Worm (Caenorhabditis elegans) whole organism, young adult: ENCODE results near the gene wht-5.

ENCODE experiments used
- F10E7.11 ChIP-seq: sonication (generic microtip); optimal IDR thresholded peaks from 2 replicates; lab custom pipeline; 2017; ENCODE audit warnings: mild to moderate bottlenecking, missing genetic modification characterization, moderate library complexity, missing compliant biosample characterization
- F22D6.2 ChIP-seq: sonication (generic microtip); optimal IDR thresholded peaks from 2 replicates; lab custom pipeline; 2016; ENCODE audit warnings: mild to moderate bottlenecking, missing genetic modification characterization, missing compliant biosample characterization
- F33H1.4 ChIP-seq: fragments of 200-800 bp; sonication (Bioruptor generic); IDR thresholded peaks from 2 replicates; pipeline ENCODE4 v1.3.6; 2022; ENCODE audit warnings: missing genetic modification reagents, missing genetic modification characterization, missing compliant biosample characterization
- F39B2.1 ChIP-seq: fragments of 200-800 bp; sonication (Bioruptor generic); IDR thresholded peaks from 2 replicates; pipeline ENCODE4 v1.3.6; 2022; ENCODE audit warnings: missing genetic modification reagents, missing genetic modification characterization, missing compliant biosample characterization
- F55B11.4 ChIP-seq: sonication (generic microtip); optimal IDR thresholded peaks from 2 replicates; lab custom pipeline; 2016; ENCODE audit warnings: missing compliant biosample characterization, missing genetic modification characterization, borderline replicate concordance; ENCODE audit not compliant: insufficient read depth
- F57A8.1 ChIP-seq: fragments of 200-800 bp; sonication (Bioruptor generic); optimal IDR thresholded peaks from 2 replicates; lab custom pipeline; 2018; ENCODE audit warnings: mild to moderate bottlenecking, missing genetic modification characterization, moderate library complexity, missing compliant biosample characterization
- T26A5.8 ChIP-seq: sonication (generic microtip); optimal IDR thresholded peaks from 2 replicates; lab custom pipeline; 2016; ENCODE audit warnings: missing genetic modification characterization, missing compliant biosample characterization
- Y67H2A.10 ChIP-seq: fragments of 200-800 bp; sonication (Bioruptor generic); conservative IDR thresholded peaks from 2 replicates; pipeline ENCODE4 v1.3.6; 2022; ENCODE audit warnings: missing genetic modification reagents, missing genetic modification characterization, missing compliant biosample characterization
- ZK185.1 ChIP-seq: sonication (generic microtip); optimal IDR thresholded peaks from 2 replicates; lab custom pipeline; 2016; ENCODE audit warnings: mild to moderate bottlenecking, missing genetic modification characterization, missing compliant biosample characterization; ENCODE audit not compliant: poor library complexity, severe bottlenecking
- attf-3 ChIP-seq: fragments of 200-800 bp; sonication (Bioruptor generic); conservative IDR thresholded peaks from 2 replicates; pipeline ENCODE4 v1.3.6; 2022; ENCODE audit warnings: missing genetic modification reagents, missing genetic modification characterization, missing compliant biosample characterization
- bed-2 ChIP-seq: fragments of 200-800 bp; sonication (Bioruptor generic); IDR thresholded peaks from 2 replicates; pipeline ENCODE4 v1.3.6; 2022; ENCODE audit warnings: missing genetic modification reagents, missing genetic modification characterization, missing compliant biosample characterization
- ceh-100 ChIP-seq: fragments of 200-800 bp; sonication (Bioruptor generic); IDR thresholded peaks from 2 replicates; pipeline ENCODE4 v1.3.6; 2022; ENCODE audit warnings: missing genetic modification reagents, missing genetic modification characterization, missing compliant biosample characterization
- ceh-91 ChIP-seq: fragments of 200-800 bp; sonication (Bioruptor generic); IDR thresholded peaks from 2 replicates; pipeline ENCODE4 v1.3.6; 2022; ENCODE audit warnings: missing genetic modification reagents, missing genetic modification characterization, missing compliant biosample characterization
- chd-7 ChIP-seq: sonication (generic microtip); optimal IDR thresholded peaks from 2 replicates; lab custom pipeline; 2016; ENCODE audit warnings: mild to moderate bottlenecking, missing genetic modification characterization, moderate library complexity, missing compliant biosample characterization
- die-1 ChIP-seq: sonication (generic microtip); optimal IDR thresholded peaks from 2 replicates; lab custom pipeline; 2016; ENCODE audit warnings: missing genotype, mild to moderate bottlenecking, missing genetic modification characterization, missing compliant biosample characterization
- dpl-1 ChIP-seq: fragments of 150-350 bp; optimal IDR thresholded peaks from 2 replicates; lab custom pipeline; 2014; ENCODE audit warnings: missing biosample characterization, missing genetic modification reagents, missing genetic modification characterization
- egl-44 ChIP-seq: fragments of 200-800 bp; sonication (Bioruptor generic); IDR thresholded peaks from 2 replicates; pipeline ENCODE4 v1.3.6; 2022; ENCODE audit warnings: missing genetic modification reagents, missing genetic modification characterization, missing compliant biosample characterization
- ets-4 ChIP-seq: fragments of 200-800 bp; sonication (Bioruptor generic); optimal IDR thresholded peaks from 2 replicates; lab custom pipeline; 2018; ENCODE audit warnings: mild to moderate bottlenecking, missing genetic modification characterization, missing compliant biosample characterization
- hmg-1.2 ChIP-seq: fragments of 200-800 bp; sonication (Bioruptor generic); IDR thresholded peaks from 2 replicates; pipeline ENCODE4 v1.3.6; 2022; ENCODE audit warnings: missing genetic modification reagents, missing genetic modification characterization, missing compliant biosample characterization
- hmg-20 ChIP-seq: fragments of 200-800 bp; sonication (Bioruptor generic); IDR thresholded peaks from 2 replicates; pipeline ENCODE4 v1.3.6; 2022; ENCODE audit warnings: missing genetic modification reagents, missing genetic modification characterization, missing compliant biosample characterization
- lsy-27 ChIP-seq: sonication (generic microtip); optimal IDR thresholded peaks from 2 replicates; lab custom pipeline; 2017; ENCODE audit warnings: missing genetic modification characterization, mild to moderate bottlenecking, missing compliant biosample characterization, antibody characterized with exemption, missing genotype, borderline replicate concordance; ENCODE audit not compliant: insufficient read depth
- madf-10 ChIP-seq: sonication (generic microtip); optimal IDR thresholded peaks from 2 replicates; lab custom pipeline; 2016; ENCODE audit warnings: mild to moderate bottlenecking, missing genetic modification characterization, missing compliant biosample characterization
- madf-8 ChIP-seq: fragments of 200-800 bp; sonication (Bioruptor generic); conservative IDR thresholded peaks from 2 replicates; pipeline ENCODE4 v1.3.6; 2022; ENCODE audit warnings: missing genetic modification reagents, missing genetic modification characterization, missing compliant biosample characterization
- mcd-1 ChIP-seq: fragments of 200-800 bp; sonication (Bioruptor generic); IDR thresholded peaks from 2 replicates; pipeline ENCODE4 v1.3.6; 2022; ENCODE audit warnings: missing genetic modification reagents, missing genetic modification characterization, missing compliant biosample characterization
- nhr-90 ChIP-seq: sonication (generic microtip); optimal IDR thresholded peaks from 2 replicates; lab custom pipeline; 2016; ENCODE audit warnings: missing genotype, mild to moderate bottlenecking, missing genetic modification characterization, missing compliant biosample characterization
- pbrm-1 ChIP-seq: fragments of 200-800 bp; sonication (Bioruptor generic); IDR thresholded peaks from 2 replicates; pipeline ENCODE4 v1.3.6; 2022; ENCODE audit warnings: missing genetic modification reagents, missing genetic modification characterization, missing compliant biosample characterization
- rcor-1 ChIP-seq: fragments of 200-800 bp; sonication (Bioruptor generic); IDR thresholded peaks from 2 replicates; pipeline ENCODE4 v1.3.6; 2022; ENCODE audit warnings: missing genetic modification reagents, missing genetic modification characterization, missing compliant biosample characterization
- rec-8 ChIP-seq, 2 experiments: sonication (generic microtip); optimal IDR thresholded peaks; 2 replicates each; lab custom pipeline; 2016; ENCODE audit warnings: mild to moderate bottlenecking in 2 of 2, missing genetic modification characterization in 2 of 2, missing genetic modification reagents in 2 of 2, missing genotype in 2 of 2, missing biosample characterization in 1 of 2, missing compliant biosample characterization in 1 of 2, moderate library complexity in 1 of 2
- sea-2 ChIP-seq: fragments of 200-800 bp; sonication (Bioruptor generic); IDR thresholded peaks from 2 replicates; pipeline ENCODE4 v1.3.6; 2022; ENCODE audit warnings: missing genetic modification characterization, missing compliant biosample characterization
- snpc-1.3 ChIP-seq: sonication (generic microtip); optimal IDR thresholded peaks from 2 replicates; lab custom pipeline; 2017; ENCODE audit warnings: missing genetic modification characterization, mild to moderate bottlenecking, missing compliant biosample characterization, antibody characterized with exemption, moderate library complexity, missing genotype, missing genetic modification reagents; ENCODE audit not compliant: insufficient read depth
- sptf-2 ChIP-seq: fragments of 200-800 bp; sonication (Bioruptor generic); optimal IDR thresholded peaks from 2 replicates; lab custom pipeline; 2018; ENCODE audit warnings: mild to moderate bottlenecking, missing genetic modification characterization, missing compliant biosample characterization
- tbp1 ChIP-seq: fragments of 200-800 bp; sonication (Bioruptor generic); optimal IDR thresholded peaks from 2 replicates; lab custom pipeline; 2018; ENCODE audit warnings: mild to moderate bottlenecking, missing genetic modification characterization, missing compliant biosample characterization
- tbx-9 ChIP-seq: sonication (generic microtip); optimal IDR thresholded peaks from 2 replicates; lab custom pipeline; 2016; ENCODE audit warnings: borderline replicate concordance, missing genetic modification characterization, inconsistent platforms, missing compliant biosample characterization
- zfh-2 ChIP-seq: fragments of 200-800 bp; sonication (Bioruptor generic); conservative IDR thresholded peaks from 2 replicates; pipeline ENCODE4 v1.3.6; 2022; ENCODE audit warnings: missing genetic modification reagents, missing genetic modification characterization, missing compliant biosample characterization
- zim-3 ChIP-seq: sonication (generic microtip); optimal IDR thresholded peaks from 2 replicates; lab custom pipeline; 2017; ENCODE audit warnings: mild to moderate bottlenecking, missing genetic modification characterization, moderate library complexity, missing compliant biosample characterization
- ztf-18 ChIP-seq: sonication (generic microtip); optimal IDR thresholded peaks from 2 replicates; lab custom pipeline; 2016; ENCODE audit warnings: missing genotype, mild to moderate bottlenecking, missing genetic modification characterization, missing compliant biosample characterization
- ztf-28 ChIP-seq: fragments of 200-800 bp; sonication (Bioruptor generic); IDR thresholded peaks from 2 replicates; pipeline ENCODE4 v1.3.6; 2022; ENCODE audit warnings: missing genetic modification reagents, missing genetic modification characterization, missing compliant biosample characterization

Gene wht-5

DNA sequence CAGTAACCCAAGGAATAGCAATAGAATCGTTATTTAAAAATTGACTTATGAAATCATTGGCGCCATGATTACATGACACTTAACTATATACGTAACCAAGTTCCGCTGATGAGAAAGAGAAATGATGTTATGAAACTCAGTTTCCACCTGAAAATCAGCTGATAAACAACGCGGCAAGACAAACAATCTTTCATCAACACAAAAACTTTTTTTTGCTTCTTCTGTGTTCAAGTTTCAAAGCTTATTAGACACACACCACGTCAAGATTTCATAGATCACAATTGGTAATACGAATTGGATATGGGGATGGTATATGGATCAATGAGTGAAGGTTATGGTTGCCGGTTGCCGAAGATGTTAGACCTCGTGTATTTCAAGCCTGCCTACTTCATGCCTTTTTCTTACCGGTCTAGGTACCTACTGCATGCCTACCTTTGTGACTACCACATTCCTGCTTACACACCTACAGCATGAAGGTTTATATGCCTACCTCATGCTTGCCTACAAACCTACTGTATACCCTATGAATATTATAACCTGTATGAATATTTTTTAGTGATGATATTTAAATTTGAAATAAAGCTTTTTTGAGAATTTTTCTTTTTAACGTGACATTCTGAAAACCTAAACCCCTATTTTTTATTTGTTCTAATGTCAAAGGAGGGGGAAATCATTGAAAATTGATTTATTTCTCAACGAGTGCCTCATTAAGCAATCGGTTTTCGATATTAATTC lies at the start of gene wht-5, which contains the start of gene F19B6.10:
Gene wht-5 (plus strand): TSS at position 685 of the 735 bp plus-strand sequence.
Gene F19B6.10 (plus strand): TSS at position 301 of the 735 bp plus-strand sequence.
- TF ChIP-seq pbrm-1, result no peak
- no peak for TF ChIP-seq dpl-1
- no peak for TF ChIP-seq madf-8 (GFP tag; lab: Robert Waterston, UW)
- TF ChIP-seq F39B2.1, result no peak
- TF ChIP-seq tbx-9 (tag; lab: Kevin White, UChicago), result no peak
- no peak for TF ChIP-seq tbp1 (GFP tag; lab: Kevin White, UChicago)
- no peak for TF ChIP-seq ets-4 (GFP tag; lab: Kevin White, UChicago)
- TF ChIP-seq F22D6.2 (tag; lab: Kevin White, UChicago), result no peak
- TF ChIP-seq egl-44 (GFP tag; lab: Robert Waterston, UW), result no peak
- TF ChIP-seq bed-2 (GFP tag; lab: Robert Waterston, UW), result no peak
- TF ChIP-seq ceh-100, result no peak
- TF ChIP-seq, all 124 proteins: peak for 0

DNA sequence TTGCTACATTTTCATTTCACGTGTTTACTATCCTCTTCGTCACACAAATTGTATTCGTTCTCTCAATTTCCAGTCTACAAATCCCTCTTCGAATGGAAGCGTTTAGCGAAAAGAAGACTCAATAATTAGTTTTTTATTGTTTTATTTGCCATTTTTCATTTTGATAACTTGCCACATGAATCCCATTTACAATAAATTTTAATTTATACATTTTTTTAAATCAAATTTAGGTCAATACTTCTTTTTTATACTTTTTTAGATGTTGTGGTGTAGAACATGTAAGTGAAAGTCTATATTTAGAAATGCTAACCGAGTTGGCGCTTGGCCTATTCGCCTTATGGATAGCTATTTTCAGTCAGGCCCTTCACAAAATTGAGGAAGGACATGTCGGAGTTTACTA lies 49.7 kb upstream of the wht-5 start, which contains the start of gene erl-1:
Gene erl-1 (plus strand): TSS at position 301 of the 400 bp plus-strand sequence.
- no peak for TF ChIP-seq hmg-1.2 (GFP tag; lab: Robert Waterston, UW)
- TF ChIP-seq F33H1.4 (GFP tag; lab: Robert Waterston, UW), result no peak
- no peak for TF ChIP-seq ZK185.1
- TF ChIP-seq F57A8.1 (GFP tag; lab: Kevin White, UChicago), result no peak
- no peak for TF ChIP-seq sptf-2 (GFP tag; lab: Kevin White, UChicago)
- TF ChIP-seq nhr-90 (tag; lab: Kevin White, UChicago), result no peak
- TF ChIP-seq rcor-1, result no peak
- no peak for TF ChIP-seq zim-3
- no peak for TF ChIP-seq ceh-91 (GFP tag; lab: Robert Waterston, UW)
- no peak for TF ChIP-seq Y67H2A.10 (GFP tag; lab: Robert Waterston, UW)
- TF ChIP-seq chd-7 (tag; lab: Kevin White, UChicago), result no peak
- TF ChIP-seq snpc-1.3 (tag; lab: Kevin White, UChicago), result no peak

DNA sequence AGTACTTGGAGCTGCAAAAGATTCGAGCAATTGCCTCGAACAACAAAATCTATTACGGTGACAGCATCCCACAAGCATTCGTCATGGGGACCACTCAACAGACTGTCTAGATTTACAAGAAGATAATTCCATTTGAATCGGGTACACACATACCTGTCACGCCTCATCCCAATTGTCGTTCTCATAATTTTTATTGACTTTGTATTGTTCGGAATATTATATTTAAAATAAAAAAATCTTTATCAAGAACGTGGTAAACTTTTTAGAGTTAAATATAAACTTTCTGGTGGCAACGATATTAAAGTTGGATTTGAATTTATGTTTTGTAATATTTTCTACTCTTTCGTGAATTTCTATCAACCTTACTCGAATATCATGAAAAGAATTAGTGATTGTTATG lies 48.2 kb upstream of the wht-5 start, which contains the start of gene C42C1.9:
Gene C42C1.9 (plus strand): TSS at position 301 of the 400 bp plus-strand sequence.
- TF ChIP-seq T26A5.8 (tag; lab: Kevin White, UChicago), result no peak
- TF ChIP-seq F10E7.11 (tag; lab: Kevin White, UChicago), result no peak
- no peak for TF ChIP-seq madf-10
- TF ChIP-seq die-1 (tag; lab: Kevin White, UChicago), result no peak
- no peak for TF ChIP-seq sea-2 (GFP tag; lab: Robert Waterston, UW)
- no peak for TF ChIP-seq F55B11.4
- no peak for TF ChIP-seq attf-3
- TF ChIP-seq ztf-28, result no peak
- TF ChIP-seq, all 124 proteins: peak for 0

- TF ChIP-seq rec-8 (tag; optimal IDR thresholded peaks at IDR 0.05; lab: Kevin White, UChicago) (no peak), mcd-1 (no peak), ztf-18 (tag; lab: Kevin White, UChicago) (no peak), zfh-2 (GFP tag; lab: Robert Waterston, UW) (no peak), chd-7 (tag; lab: Kevin White, UChicago) (no peak), lsy-27 (tag; lab: Kevin White, UChicago) (no peak), hmg-20 (no peak)
These were observed 46.6 kb upstream of the wht-5 start, which contains the start of gene C42C1.8 for ce11 chrIV:12290744-12291143. TSS of gene C42C1.8 (plus strand) at chrIV:12291044.
